Fruit fly (Drosophila melanogaster) whole organism, embryonic: ENCODE results near the gene Klp67A.

Experiments used
- ATbp ChIP-seq: fragments of 200-800 bp; sonication (Bioruptor generic); optimal IDR thresholded peaks from 2 replicates; lab custom pipeline; 2017; ENCODE audit warnings: missing biosample characterization, mild to moderate bottlenecking, missing genetic modification characterization, missing genetic modification reagents
- Bgb ChIP-seq: fragments of 200-800 bp; sonication (Bioruptor generic); IDR thresholded peaks from 2 replicates; pipeline ENCODE4 v1.3.6; 2022; ENCODE audit warnings: missing biosample characterization, missing genetic modification characterization; ENCODE audit not compliant: partially characterized antibody
- CG10462 ChIP-seq: fragments of 200-800 bp; sonication (Bioruptor generic); optimal IDR thresholded peaks from 2 replicates; lab custom pipeline; 2016; ENCODE audit warnings: missing biosample characterization, missing genetic modification characterization
- CG11085 ChIP-seq: fragments of 200-800 bp; sonication (Bioruptor generic); IDR thresholded peaks from 2 replicates; pipeline ENCODE4 v1.3.6; 2022; ENCODE audit warnings: missing biosample characterization, missing genetic modification characterization
- CG12071 ChIP-seq: fragments of 200-800 bp; sonication (Bioruptor generic); optimal IDR thresholded peaks from 3 replicates; lab custom pipeline; 2018; ENCODE audit warnings: missing biosample characterization, mild to moderate bottlenecking, missing genetic modification characterization
- CG12155 ChIP-seq: fragments of 200-800 bp; sonication (Bioruptor generic); optimal IDR thresholded peaks from 3 replicates; lab custom pipeline; 2016; ENCODE audit warnings: missing biosample characterization, missing genetic modification characterization
- CG12744 ChIP-seq: fragments of 200-800 bp; sonication (Bioruptor generic); optimal IDR thresholded peaks from 2 replicates; lab custom pipeline; 2016; ENCODE audit warnings: missing biosample characterization, missing genetic modification characterization
- CG13296 ChIP-seq: fragments of 200-800 bp; sonication (Bioruptor generic); optimal IDR thresholded peaks from 3 replicates; lab custom pipeline; 2018; ENCODE audit warnings: missing biosample characterization, mild to moderate bottlenecking, missing genetic modification characterization
- CG15601 ChIP-seq: fragments of 200-800 bp; sonication (Bioruptor generic); optimal IDR thresholded peaks from 3 replicates; lab custom pipeline; 2019; ENCODE audit warnings: missing biosample characterization, mild to moderate bottlenecking, missing genetic modification characterization, moderate library complexity
- CG15696 ChIP-seq: fragments of 200-800 bp; sonication (Bioruptor generic); optimal IDR thresholded peaks from 2 replicates; lab custom pipeline; 2019; ENCODE audit warnings: missing biosample characterization, mild to moderate bottlenecking, missing genetic modification characterization, moderate library complexity
- CG17912 ChIP-seq: fragments of 200-800 bp; sonication (Bioruptor generic); optimal IDR thresholded peaks from 2 replicates; lab custom pipeline; 2018; ENCODE audit warnings: missing biosample characterization, mild to moderate bottlenecking, missing genetic modification characterization
- CG1792 ChIP-seq: fragments of 200-800 bp; sonication (Bioruptor generic); optimal IDR thresholded peaks from 2 replicates; lab custom pipeline; 2016; ENCODE audit warnings: missing biosample characterization, missing genetic modification characterization
- CG2199 ChIP-seq: fragments of 200-800 bp; sonication (Bioruptor generic); IDR thresholded peaks from 3 replicates; pipeline ENCODE4 v1.3.6; 2022; ENCODE audit warnings: missing biosample characterization, missing genetic modification characterization
- CG31365 ChIP-seq: fragments of 200-800 bp; sonication (Bioruptor generic); optimal IDR thresholded peaks from 2 replicates; lab custom pipeline; 2018; ENCODE audit warnings: missing biosample characterization, mild to moderate bottlenecking, missing genetic modification characterization
- CG34376 ChIP-seq: fragments of 200-800 bp; sonication (Bioruptor generic); optimal IDR thresholded peaks from 2 replicates; lab custom pipeline; 2018; ENCODE audit warnings: missing biosample characterization, mild to moderate bottlenecking, missing genetic modification characterization
- CG3726 ChIP-seq: fragments of 200-800 bp; sonication (Bioruptor generic); IDR thresholded peaks from 3 replicates; pipeline ENCODE4, ENCODE4 v1.3.6; 2022; ENCODE audit warnings: missing biosample characterization, missing genetic modification characterization
- CG42726 ChIP-seq: fragments of 200-800 bp; sonication (Bioruptor generic); IDR thresholded peaks from 2 replicates; pipeline ENCODE4 v1.3.6; 2022; ENCODE audit warnings: missing biosample characterization, missing genetic modification characterization; ENCODE audit not compliant: partially characterized antibody
- CG4360 ChIP-seq: fragments of 200-800 bp; sonication (Bioruptor generic); IDR thresholded peaks from 2 replicates; pipeline ENCODE4 v1.3.6; 2022; ENCODE audit warnings: missing biosample characterization, missing genetic modification characterization
- CG4424 ChIP-seq: fragments of 200-800 bp; sonication (Bioruptor generic); optimal IDR thresholded peaks from 3 replicates; lab custom pipeline; 2016; ENCODE audit warnings: missing biosample characterization, missing genetic modification characterization
- CG5180 ChIP-seq: fragments of 200-800 bp; sonication (Bioruptor generic); optimal IDR thresholded peaks from 3 replicates; lab custom pipeline; 2017; ENCODE audit warnings: missing biosample characterization, missing genetic modification characterization, mild to moderate bottlenecking, moderate library complexity, missing genetic modification reagents
- CG8290 ChIP-seq, 3 experiments: fragments of 200-800 bp; sonication (Bioruptor generic); optimal IDR thresholded peaks; 2 replicates each; lab custom pipeline; 2016 to 2019; ENCODE audit warnings: missing biosample characterization in 3 of 3, missing genetic modification characterization in 3 of 3, mild to moderate bottlenecking in 2 of 3, moderate library complexity in 1 of 3
- Dll ChIP-seq: fragments of 200-800 bp; sonication (Bioruptor generic); IDR thresholded peaks from 4 replicates; pipeline ENCODE4 v1.3.6; 2022; ENCODE audit warnings: missing biosample characterization, missing genetic modification characterization; ENCODE audit not compliant: partially characterized antibody
- Elba2 ChIP-seq: fragments of 200-800 bp; sonication (Bioruptor generic); optimal IDR thresholded peaks from 3 replicates; lab custom pipeline; 2016; ENCODE audit warnings: missing biosample characterization, missing genetic modification characterization
- Ets65A ChIP-seq: fragments of 200-800 bp; sonication (Bioruptor generic); peaks from one replicate; lab custom pipeline; 2016; ENCODE audit warnings: missing biosample characterization, missing genetic modification characterization
- Med ChIP-seq: fragments of 200-800 bp; sonication (Bioruptor generic); peaks from one replicate; lab custom pipeline; 2016; ENCODE audit warnings: missing biosample characterization, missing genetic modification characterization, mild to moderate bottlenecking, inconsistent platforms, moderate library complexity
- Pdp1 ChIP-seq, 2 experiments: fragments of 200-800 bp; sonication (Bioruptor generic); optimal IDR thresholded peaks; 3 replicates each; lab custom pipeline; 2016; ENCODE audit warnings: missing biosample characterization in 2 of 2, missing genetic modification characterization in 2 of 2, mild to moderate bottlenecking in 1 of 2, moderate library complexity in 1 of 2
- Ssrp ChIP-seq: fragments of 200-800 bp; sonication (Bioruptor generic); optimal IDR thresholded peaks from 2 replicates; lab custom pipeline; 2018; ENCODE audit warnings: missing biosample characterization, mild to moderate bottlenecking, missing genetic modification characterization, moderate library complexity
- Tbp ChIP-seq: fragments of >200 bp; optimal IDR thresholded peaks from 2 replicates; lab custom pipeline; 2018; ENCODE audit warnings: missing biosample characterization, missing genetic modification characterization
- abd-A ChIP-seq: fragments of 200-800 bp; sonication (Bioruptor generic); optimal IDR thresholded peaks from 3 replicates; lab custom pipeline; 2019; ENCODE audit warnings: missing biosample characterization, mild to moderate bottlenecking, missing genetic modification characterization, moderate library complexity
- al ChIP-seq: fragments of 200-800 bp; sonication (Bioruptor generic); IDR thresholded peaks from 2 replicates; pipeline ENCODE4 v1.3.6; 2022; ENCODE audit warnings: missing biosample characterization, missing genetic modification characterization
- chinmo ChIP-seq: fragments of 200-800 bp; sonication (Bioruptor generic); IDR thresholded peaks from 4 replicates; pipeline ENCODE4 v1.3.6; 2022; ENCODE audit warnings: missing biosample characterization, missing genetic modification characterization; ENCODE audit not compliant: partially characterized antibody
- ci ChIP-seq: fragments of 200-800 bp; sonication (Bioruptor generic); IDR thresholded peaks from 3 replicates; pipeline ENCODE4 v1.3.6; 2022; ENCODE audit warnings: missing biosample characterization, missing genetic modification characterization
- danr ChIP-seq: fragments of 200-800 bp; sonication (Bioruptor generic); IDR thresholded peaks from 2 replicates; pipeline ENCODE4 v1.3.6; 2022; ENCODE audit warnings: missing biosample characterization, missing genetic modification characterization
- en ChIP-seq: fragments of 200-800 bp; sonication (Bioruptor generic); optimal IDR thresholded peaks from 2 replicates; lab custom pipeline; 2016; ENCODE audit warnings: missing biosample characterization, missing genetic modification characterization
- fd3F ChIP-seq: fragments of 200-800 bp; sonication (Bioruptor generic); optimal IDR thresholded peaks from 2 replicates; lab custom pipeline; 2018; ENCODE audit warnings: missing biosample characterization, mild to moderate bottlenecking, missing genetic modification characterization, moderate library complexity
- gce ChIP-seq: fragments of 200-800 bp; sonication (Bioruptor generic); IDR thresholded peaks from 3 replicates; pipeline ENCODE4 v1.3.6; 2022; ENCODE audit warnings: missing biosample characterization, missing genetic modification characterization
- grn ChIP-seq: fragments of 200-800 bp; sonication (Bioruptor generic); optimal IDR thresholded peaks from 3 replicates; lab custom pipeline; 2017; ENCODE audit warnings: missing biosample characterization, missing genetic modification characterization
- kni ChIP-seq: fragments of 200-800 bp; sonication (Bioruptor generic); optimal IDR thresholded peaks from 3 replicates; lab custom pipeline; 2017; ENCODE audit warnings: mild to moderate bottlenecking, missing biosample characterization, missing genetic modification reagents, missing genetic modification characterization
- mam ChIP-seq: fragments of 200-800 bp; sonication (Bioruptor generic); optimal IDR thresholded peaks from 3 replicates; lab custom pipeline; 2016; ENCODE audit warnings: missing biosample characterization, missing genetic modification characterization
- nerfin-1 ChIP-seq: fragments of 200-800 bp; sonication (Bioruptor generic); optimal IDR thresholded peaks from 3 replicates; lab custom pipeline; 2019; ENCODE audit warnings: missing biosample characterization, mild to moderate bottlenecking, missing genetic modification characterization, moderate library complexity
- nmo ChIP-seq: fragments of 200-800 bp; sonication (Bioruptor generic); optimal IDR thresholded peaks from 2 replicates; lab custom pipeline; 2018; ENCODE audit warnings: missing biosample characterization, mild to moderate bottlenecking, missing genetic modification characterization, moderate library complexity
- p53 ChIP-seq: fragments of 200-800 bp; sonication (Bioruptor generic); optimal IDR thresholded peaks from 2 replicates; lab custom pipeline; 2016; ENCODE audit warnings: missing biosample characterization, missing genetic modification characterization
- pros ChIP-seq: fragments of 200-800 bp; sonication (Bioruptor generic); optimal IDR thresholded peaks from 3 replicates; lab custom pipeline; 2019; ENCODE audit warnings: missing biosample characterization, mild to moderate bottlenecking, missing genetic modification characterization, moderate library complexity
- sug ChIP-seq: fragments of 200-800 bp; optimal IDR thresholded peaks from 2 replicates; lab custom pipeline; 2019; ENCODE audit warnings: missing biosample characterization, mild to moderate bottlenecking, missing genetic modification characterization, moderate library complexity
- tio ChIP-seq: fragments of 200-800 bp; sonication (Bioruptor generic); optimal IDR thresholded peaks from 2 replicates; lab custom pipeline; 2017; ENCODE audit warnings: missing biosample characterization, missing genetic modification characterization, inconsistent platforms
- usp ChIP-seq: fragments of >200 bp; optimal IDR thresholded peaks from 2 replicates; lab custom pipeline; 2017; ENCODE audit warnings: missing biosample characterization, missing genetic modification characterization
- vfl ChIP-seq: fragments of 200-800 bp; sonication (Bioruptor generic); optimal IDR thresholded peaks from 2 replicates; lab custom pipeline; 2016; ENCODE audit warnings: missing biosample characterization, missing genetic modification characterization
- vvl ChIP-seq: fragments of 200-800 bp; sonication (Bioruptor generic); IDR thresholded peaks from 2 replicates; pipeline ENCODE4 v1.3.6; 2022; ENCODE audit warnings: missing biosample characterization, missing genetic modification characterization
- wek ChIP-seq: fragments of 200-800 bp; sonication (Bioruptor generic); optimal IDR thresholded peaks from 3 replicates; lab custom pipeline; 2018; ENCODE audit warnings: missing biosample characterization, mild to moderate bottlenecking, missing genetic modification characterization, moderate library complexity

Klp67A gene

dm6 chr3L:9372278-9372975 lies 5.6 kb upstream of the Klp67A start, which contains the start of the genes Hsp67Bc, CG4456 and Hsp22 (continued):
- TF ChIP-seq Pdp1 (GFP tag; optimal IDR thresholded peaks at IDR 0.05; lab: Kevin White, UChicago) = peak in 1 of 2 experiments; percentile 30
- TF ChIP-seq tio (GFP tag; lab: Kevin White, UChicago) = no peak
- TF ChIP-seq CG12071 = peak; percentile 15
- TF ChIP-seq sug (tag; lab: Kevin White, UChicago) = peak; percentile 27
- no peak for TF ChIP-seq Elba2 (GFP tag; lab: Kevin White, UChicago)
- TF ChIP-seq CG3726 (GFP tag; lab: Robert Waterston, UW) = no peak
- TF ChIP-seq CG8290 (GFP tag; optimal IDR thresholded peaks at IDR 0.05; lab: Kevin White, UChicago) = no peak
- TF ChIP-seq CG8290 (tag; optimal IDR thresholded peaks at IDR 0.05; lab: Kevin White, UChicago) = peak in 1 of 2 experiments; percentile 33
- no peak for TF ChIP-seq Ssrp (tag; lab: Kevin White, UChicago)
- peak; percentile 47; the same call in 1 of the 4 replicates for TF ChIP-seq chinmo
- no peak for TF ChIP-seq fd3F
- peak; percentile 27; the same call in 1 of the 2 replicates for TF ChIP-seq Bgb (GFP tag; lab: Robert Waterston, UW)
- peak; percentile 32 for TF ChIP-seq CG12155 (GFP tag; lab: Kevin White, UChicago)
- TF ChIP-seq CG4360 (GFP tag; lab: Robert Waterston, UW) = no peak
- no peak for TF ChIP-seq CG4424 (GFP tag; lab: Kevin White, UChicago)
- TF ChIP-seq nmo (GFP tag; lab: Kevin White, UChicago) = no peak
- TF ChIP-seq abd-A (tag; lab: Kevin White, UChicago) = peak; percentile 35
- TF ChIP-seq nerfin-1 (tag; lab: Kevin White, UChicago) = peak; percentile 19
- peak; percentile 30 for TF ChIP-seq CG15601 (tag; lab: Kevin White, UChicago)
- TF ChIP-seq CG1792 (GFP tag; lab: Kevin White, UChicago) = peak; percentile 1
- no peak for TF ChIP-seq danr (GFP tag; lab: Robert Waterston, UW)
- TF ChIP-seq Dll = no peak
- peak; percentile 74 for TF ChIP-seq Med (GFP tag; lab: Kevin White, UChicago)
- TF ChIP-seq ci (GFP tag; lab: Robert Waterston, UW) = 0 out of 3 replicates have a peak, but pooled peaks have one; percentile 51
- TF ChIP-seq vvl (GFP tag; lab: Robert Waterston, UW) = 0 out of 2 replicates have a peak, but pooled peaks have one; percentile 12
- TF ChIP-seq CG2199 (GFP tag; lab: Robert Waterston, UW) = no peak
- peak; percentile 28 for TF ChIP-seq wek
- TF ChIP-seq Ets65A = no peak
- 0 out of 2 replicates have a peak, but pooled peaks have one; percentile 7 for TF ChIP-seq CG11085 (GFP tag; lab: Robert Waterston, UW)
- TF ChIP-seq CG12744 = no peak
- peak; percentile 9 for TF ChIP-seq ATbp (GFP tag; lab: Kevin White, UChicago)
- TF ChIP-seq CG17912 (GFP tag; lab: Kevin White, UChicago) = no peak
- peak; percentile 48 for TF ChIP-seq CG34376 (GFP tag; lab: Kevin White, UChicago)
- TF ChIP-seq CG13296 (GFP tag; lab: Kevin White, UChicago) = peak; percentile 29
- TF ChIP-seq gce (GFP tag; lab: Robert Waterston, UW) = 0 out of 3 replicates have a peak, but pooled peaks have one; percentile 50
- TF ChIP-seq pros = peak; percentile 45
- TF ChIP-seq al (GFP tag; lab: Robert Waterston, UW) = no peak
- peak; percentile 10 for TF ChIP-seq CG5180 (GFP tag; lab: Kevin White, UChicago)
- TF ChIP-seq grn (GFP tag; lab: Kevin White, UChicago) = peak; percentile 81
- no peak for TF ChIP-seq CG42726 (GFP tag; lab: Robert Waterston, UW)
- no peak for TF ChIP-seq usp (GFP tag; lab: Kevin White, UChicago)
- no peak for TF ChIP-seq en (GFP tag; lab: Kevin White, UChicago)
- TF ChIP-seq kni (GFP tag; lab: Kevin White, UChicago) = peak; percentile 86
- no peak for TF ChIP-seq Tbp (GFP tag; lab: Kevin White, UChicago)
- no peak for TF ChIP-seq mam (GFP tag; lab: Kevin White, UChicago)
- TF ChIP-seq vfl (GFP tag; lab: Kevin White, UChicago) = no peak
- no peak for TF ChIP-seq CG10462 (GFP tag; lab: Kevin White, UChicago)
- no peak for TF ChIP-seq p53 (GFP tag; lab: Kevin White, UChicago)
- TF ChIP-seq CG31365 (tag; lab: Kevin White, UChicago) = peak; percentile 15
- no peak for TF ChIP-seq CG15696 (tag; lab: Kevin White, UChicago)
